Fruit fly (Drosophila melanogaster) whole organism, adult: ENCODE results near the gene CG1231.

Experiments used
- CG11617 ChIP-seq: fragments of 200-800 bp; sonication (Bioruptor generic); optimal IDR thresholded peaks from 2 replicates; lab custom pipeline; 2017; ENCODE audit warnings: mild to moderate bottlenecking, missing biosample characterization, missing genetic modification reagents, missing genetic modification characterization
- CG12768 ChIP-seq: fragments of 200-800 bp; sonication (Bioruptor generic); optimal IDR thresholded peaks from 2 replicates; lab custom pipeline; 2017; ENCODE audit warnings: missing biosample characterization, missing genetic modification characterization, mild to moderate bottlenecking, moderate library complexity, missing genetic modification reagents
- CG14711 ChIP-seq: fragments of 200-800 bp; sonication (Bioruptor generic); optimal IDR thresholded peaks from 2 replicates; lab custom pipeline; 2018; ENCODE audit warnings: missing biosample characterization, mild to moderate bottlenecking, missing genetic modification characterization, moderate library complexity
- CG1620 ChIP-seq: fragments of 200-800 bp; sonication (Bioruptor generic); optimal IDR thresholded peaks from 2 replicates; lab custom pipeline; 2016; ENCODE audit warnings: missing biosample characterization, missing genetic modification characterization
- CG33017 ChIP-seq: fragments of 200-800 bp; sonication (Bioruptor generic); optimal IDR thresholded peaks from 2 replicates; lab custom pipeline; 2018; ENCODE audit warnings: missing biosample characterization, mild to moderate bottlenecking, missing genetic modification characterization, moderate library complexity
- CG5204 ChIP-seq: fragments of 200-800 bp; sonication (Bioruptor generic); optimal IDR thresholded peaks from 2 replicates; lab custom pipeline; 2016; ENCODE audit warnings: missing biosample characterization, missing genetic modification characterization
- CG7045 ChIP-seq: fragments of 200-800 bp; sonication (Bioruptor generic); optimal IDR thresholded peaks from 2 replicates; lab custom pipeline; 2017; ENCODE audit warnings: missing biosample characterization, mild to moderate bottlenecking, missing genetic modification characterization
- CG7101 ChIP-seq: fragments of 200-800 bp; sonication (Bioruptor generic); optimal IDR thresholded peaks from 2 replicates; lab custom pipeline; 2018; ENCODE audit warnings: missing biosample characterization, mild to moderate bottlenecking, missing genetic modification characterization, moderate library complexity
- Clk ChIP-seq: fragments of 200-800 bp; sonication (Bioruptor generic); optimal IDR thresholded peaks from 2 replicates; lab custom pipeline; 2017; ENCODE audit warnings: missing biosample characterization, missing genetic modification characterization
- Hr96 ChIP-seq: fragments of 200-800 bp; sonication (Bioruptor generic); optimal IDR thresholded peaks from 2 replicates; lab custom pipeline; 2016; ENCODE audit warnings: missing biosample characterization, missing genetic modification characterization
- Mnt ChIP-seq: fragments of 200-800 bp; sonication (Bioruptor generic); optimal IDR thresholded peaks from 2 replicates; lab custom pipeline; 2016; ENCODE audit warnings: missing biosample characterization, mild to moderate bottlenecking, missing genetic modification characterization
- bab1 ChIP-seq: fragments of 200-800 bp; sonication (Bioruptor generic); optimal IDR thresholded peaks from 3 replicates; lab custom pipeline; 2019; ENCODE audit warnings: missing biosample characterization, mild to moderate bottlenecking, missing genetic modification characterization, moderate library complexity
- cic ChIP-seq: fragments of 200-800 bp; sonication (Bioruptor generic); optimal IDR thresholded peaks from 2 replicates; lab custom pipeline; 2017; ENCODE audit warnings: missing biosample characterization, mild to moderate bottlenecking, missing genetic modification characterization, moderate library complexity
- cnc ChIP-seq, 2 experiments: fragments of >200 bp; optimal IDR thresholded peaks; 2 replicates each; lab custom pipeline; 2017
- kay ChIP-seq: fragments of 200-800 bp; sonication (Bioruptor generic); peaks from one replicate; lab custom pipeline; 2016; ENCODE audit warnings: missing biosample characterization, missing genetic modification characterization, borderline replicate concordance
- ovo ChIP-seq: fragments of 200-800 bp; sonication (Bioruptor generic); optimal IDR thresholded peaks from 2 replicates; lab custom pipeline; 2016; ENCODE audit warnings: missing biosample characterization, missing genetic modification characterization
- pad ChIP-seq: fragments of 200-800 bp; sonication (Bioruptor generic); optimal IDR thresholded peaks from 3 replicates; lab custom pipeline; 2017; ENCODE audit warnings: missing biosample characterization, missing genetic modification characterization, mild to moderate bottlenecking, moderate library complexity, missing genetic modification reagents
- tj ChIP-seq: fragments of 200-800 bp; sonication (Bioruptor generic); optimal IDR thresholded peaks from 3 replicates; lab custom pipeline; 2017; ENCODE audit warnings: missing biosample characterization, mild to moderate bottlenecking, missing genetic modification characterization, moderate library complexity
- toe ChIP-seq: fragments of 200-800 bp; sonication (Bioruptor generic); optimal IDR thresholded peaks from 2 replicates; lab custom pipeline; 2016; ENCODE audit warnings: missing biosample characterization, missing genetic modification characterization

Gene CG1231

dm6 chr3L:331842-332802 is 24.1 kb upstream of the CG1231 start, which contains the start of gene mthl9:
mthl9 (minus strand) TSS chr3L:332309.
- peak; percentile 66 for TF ChIP-seq tj
- peak; percentile 17 for TF ChIP-seq Mnt (GFP tag; lab: Kevin White, UChicago)
- TF ChIP-seq CG5204 (GFP tag; lab: Kevin White, UChicago), result no peak

dm6 chr3L:337148-337547 is 19.1 kb upstream of the CG1231 start:
- no peak for TF ChIP-seq CG5204 (GFP tag; lab: Kevin White, UChicago)
- no peak for TF ChIP-seq Hr96 (GFP tag; lab: Kevin White, UChicago)
- no peak for TF ChIP-seq ovo (GFP tag; lab: Kevin White, UChicago)
- no peak for TF ChIP-seq CG7045 (GFP tag; lab: Kevin White, UChicago)
- TF ChIP-seq cnc (optimal IDR thresholded peaks at IDR 0.05; lab: Kevin White, UChicago), result no peak
- TF ChIP-seq toe, result no peak
- TF ChIP-seq cic, result no peak

dm6 chr3L:338116-338515 is 18.1 kb upstream of the CG1231 start:
- TF ChIP-seq Mnt (GFP tag; lab: Kevin White, UChicago) (no peak), CG11617 (no peak), kay (GFP tag; lab: Kevin White, UChicago) (peak; percentile 91), CG5204 (GFP tag; lab: Kevin White, UChicago) (no peak), tj (no peak)

dm6 chr3L:339072-339471 is 17.1 kb upstream of the CG1231 start:
- no peak for TF ChIP-seq pad (GFP tag; lab: Kevin White, UChicago)
- no peak for TF ChIP-seq cic
- TF ChIP-seq CG14711 (tag; lab: Kevin White, UChicago), result no peak
- TF ChIP-seq CG7101, result no peak
- TF ChIP-seq kay (GFP tag; lab: Kevin White, UChicago), result no peak
- no peak for TF ChIP-seq CG12768 (GFP tag; lab: Kevin White, UChicago)
- TF ChIP-seq CG33017 (tag; lab: Kevin White, UChicago), result no peak
- no peak for TF ChIP-seq Hr96 (GFP tag; lab: Kevin White, UChicago)
- TF ChIP-seq tj, result no peak
- no peak for TF ChIP-seq bab1 (GFP tag; lab: Kevin White, UChicago)
- TF ChIP-seq toe, result no peak
- no peak for TF ChIP-seq ovo (GFP tag; lab: Kevin White, UChicago)
- TF ChIP-seq cnc (optimal IDR thresholded peaks at IDR 0.05; lab: Kevin White, UChicago), result no peak
- TF ChIP-seq Clk, result no peak

- TF ChIP-seq kay (GFP tag; lab: Kevin White, UChicago) (peak; percentile 94), toe (no peak)
Measured at dm6 chr3L:340124-340523, 16.1 kb upstream of the CG1231 start.

dm6 chr3L:340569-340968 is 15.7 kb upstream of the CG1231 start:
- no peak for TF ChIP-seq CG33017 (tag; lab: Kevin White, UChicago)
- peak; percentile 24 for TF ChIP-seq cic
- TF ChIP-seq CG7101, result no peak
- TF ChIP-seq CG1620 (GFP tag; lab: Kevin White, UChicago), result no peak
- TF ChIP-seq Hr96 (GFP tag; lab: Kevin White, UChicago), result no peak
- TF ChIP-seq CG14711 (tag; lab: Kevin White, UChicago), result no peak
- no peak for TF ChIP-seq CG7045 (GFP tag; lab: Kevin White, UChicago)
- TF ChIP-seq ovo (GFP tag; lab: Kevin White, UChicago), result no peak
- TF ChIP-seq tj, result peak; percentile 90
- no peak for TF ChIP-seq bab1 (GFP tag; lab: Kevin White, UChicago)
- no peak for TF ChIP-seq CG11617

- no peak for TF ChIP-seq cnc (optimal IDR thresholded peaks at IDR 0.05; lab: Kevin White, UChicago)
- TF ChIP-seq Mnt (GFP tag; lab: Kevin White, UChicago), result peak; percentile 0
- TF ChIP-seq bab1 (GFP tag; lab: Kevin White, UChicago), result peak; percentile 25
- peak; percentile 26 for TF ChIP-seq cic
- TF ChIP-seq CG12768 (GFP tag; lab: Kevin White, UChicago), result no peak
- no peak for TF ChIP-seq pad (GFP tag; lab: Kevin White, UChicago)
- peak; percentile 86 for TF ChIP-seq tj
- TF ChIP-seq kay (GFP tag; lab: Kevin White, UChicago), result no peak
- no peak for TF ChIP-seq CG5204 (GFP tag; lab: Kevin White, UChicago)
Measured at dm6 chr3L:341052-341852, 15.0 kb upstream of the CG1231 start.
